Worm (Caenorhabditis elegans) whole organism, L1 larva: ENCODE measurements around the gene ncs-6.

Source experiments
- aha-1 ChIP-seq: fragments of 150-350 bp; optimal IDR thresholded peaks from 2 replicates; lab custom pipeline; 2014; ENCODE audit warnings: missing biosample characterization, missing genetic modification characterization
- ama-1 ChIP-seq: fragments of 150-350 bp; optimal IDR thresholded peaks from 2 replicates; lab custom pipeline; 2014
- ceh-82 ChIP-seq, 3 experiments: fragments of 150-350 bp in 1 of 3; sonication (generic microtip) in 2 of 3; optimal IDR thresholded peaks; 2 replicates each; lab custom pipeline; 2014 to 2017; ENCODE audit warnings: missing biosample characterization in 3 of 3, missing genetic modification characterization in 3 of 3
- ces-1 ChIP-seq: fragments of 150-350 bp; optimal IDR thresholded peaks from 2 replicates; lab custom pipeline; 2014; ENCODE audit warnings: missing biosample characterization, missing genetic modification reagents, missing genetic modification characterization
- efl-1 ChIP-seq, 4 experiments: fragments of 150-350 bp; optimal IDR thresholded peaks in 3 of 4; peaks in 1 of 4; 1 replicate in 1 of 4; 2 replicates in 3 of 4; lab custom pipeline; 2014; ENCODE audit warnings: missing biosample characterization in 2 of 4, missing genetic modification characterization in 2 of 4, missing genetic modification reagents in 2 of 4
- egl-27 ChIP-seq, 2 experiments: fragments of 150-350 bp in 1 of 2; sonication (generic microtip); optimal IDR thresholded peaks; 3 replicates each; lab custom pipeline; 2017 to 2018; ENCODE audit warnings: missing biosample characterization in 2 of 2, missing genetic modification characterization in 2 of 2, missing genetic modification reagents in 2 of 2
- fkh-4 ChIP-seq: sonication (generic microtip); optimal IDR thresholded peaks from 2 replicates; lab custom pipeline; 2016; ENCODE audit warnings: missing compliant biosample characterization, missing genetic modification characterization, borderline replicate concordance
- hpl-2 ChIP-seq: fragments of 150-350 bp; optimal IDR thresholded peaks from 2 replicates; lab custom pipeline; 2014; ENCODE audit warnings: missing biosample characterization, missing genetic modification reagents, missing genetic modification characterization
- isw-1 ChIP-seq: fragments of 200-800 bp; sonication (Bioruptor generic); IDR thresholded peaks from 2 replicates; pipeline ENCODE4 v1.3.6; 2022; ENCODE audit warnings: missing genetic modification characterization, missing compliant biosample characterization
- lin-39 ChIP-seq: fragments of 150-350 bp; optimal IDR thresholded peaks from 2 replicates; lab custom pipeline; 2014; ENCODE audit warnings: missing biosample characterization, missing genetic modification reagents, missing genetic modification characterization
- lsy-2 ChIP-seq, 2 experiments: fragments of 150-350 bp; optimal IDR thresholded peaks; 2 replicates each; lab custom pipeline; 2014; ENCODE audit warnings: missing biosample characterization in 2 of 2, missing genetic modification characterization in 2 of 2
- mdl-1 ChIP-seq, 2 experiments: fragments of 150-350 bp; optimal IDR thresholded peaks; 2 replicates each; lab custom pipeline; 2014 to 2017; ENCODE audit warnings: missing biosample characterization in 2 of 2, missing genetic modification characterization in 2 of 2, inconsistent platforms in 1 of 2
- nhr-11 ChIP-seq: fragments of 150-350 bp; optimal IDR thresholded peaks from 2 replicates; lab custom pipeline; 2014; ENCODE audit warnings: missing biosample characterization, missing genetic modification characterization
- snu-23 ChIP-seq: sonication (generic microtip); optimal IDR thresholded peaks from 2 replicates; lab custom pipeline; 2016; ENCODE audit warnings: missing genetic modification characterization, missing compliant biosample characterization
- sup-37 ChIP-seq: fragments of 200-800 bp; sonication (Bioruptor generic); optimal IDR thresholded peaks from 2 replicates; lab custom pipeline; 2018; ENCODE audit warnings: mild to moderate bottlenecking, missing genetic modification characterization, missing compliant biosample characterization
- unc-30 ChIP-seq: sonication (generic microtip); optimal IDR thresholded peaks from 2 replicates; lab custom pipeline; 2017; ENCODE audit warnings: missing biosample characterization, missing genetic modification characterization
- unc-62 ChIP-seq: fragments of 150-350 bp; optimal IDR thresholded peaks from 2 replicates; lab custom pipeline; 2014; ENCODE audit warnings: missing biosample characterization, missing genetic modification reagents, missing genetic modification characterization
- vab-15 ChIP-seq: sonication (generic microtip); optimal IDR thresholded peaks from 2 replicates; lab custom pipeline; 2017; ENCODE audit warnings: missing genotype, mild to moderate bottlenecking, missing genetic modification characterization, missing compliant biosample characterization

Gene ncs-6

DNA sequence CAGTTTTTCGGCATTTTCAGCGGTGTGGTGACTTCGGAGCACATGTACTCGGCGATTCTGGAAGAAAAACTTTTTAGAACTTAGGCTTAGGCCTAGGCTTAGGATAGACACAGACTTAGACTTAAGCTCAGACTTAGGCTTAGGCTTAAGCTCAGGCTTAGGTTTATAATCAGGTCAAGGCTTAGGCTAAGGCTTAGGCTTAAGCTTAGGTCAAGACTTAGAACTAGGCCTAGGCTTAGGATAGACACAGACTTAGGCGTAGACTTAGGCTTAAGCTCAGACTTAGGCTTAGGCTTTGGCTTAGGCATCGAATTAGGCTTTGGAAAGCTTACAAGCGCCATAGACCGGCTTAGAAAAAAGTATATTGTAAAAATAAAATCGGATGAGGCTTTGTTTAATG, 51.8 kb downstream of the ncs-6 start:
- TF ChIP-seq snu-23 (GFP tag; lab: Kevin White, UChicago) (no peak), efl-1 (optimal IDR thresholded peaks at IDR 0.05; lab: Kevin White, UChicago) (no peak), efl-1 (GFP tag; optimal IDR thresholded peaks at IDR 0.05 in 1 of 2; lab: Kevin White, UChicago) (no peak), aha-1 (tag; lab: Kevin White, UChicago) (no peak), egl-27 (tag; optimal IDR thresholded peaks at IDR 0.05; lab: Kevin White, UChicago) (no peak), ceh-82 (tag; optimal IDR thresholded peaks at IDR 0.05; lab: Kevin White, UChicago) (no peak), sup-37 (GFP tag; lab: Kevin White, UChicago) (no peak), unc-62 (GFP tag; lab: Kevin White, UChicago) (no peak), unc-30 (no peak), ama-1 (lab: Kevin White, UChicago) (no peak), isw-1 (GFP tag; lab: Robert Waterston, UW) (no peak), hpl-2 (no peak), ces-1 (GFP tag; lab: Kevin White, UChicago) (no peak), vab-15 (tag; lab: Kevin White, UChicago) (no peak), fkh-4 (no peak), nhr-11 (tag; lab: Kevin White, UChicago) (no peak), lsy-2 (tag; optimal IDR thresholded peaks at IDR 0.05; lab: Kevin White, UChicago) (no peak), lin-39 (tag; lab: Kevin White, UChicago) (no peak), mdl-1 (tag; optimal IDR thresholded peaks at IDR 0.05; lab: Kevin White, UChicago) (no peak)
- TF ChIP-seq, all 84 proteins: peak for 0
